Fruit fly (Drosophila melanogaster) whole organism, embryonic: Measurements from ENCODE around the gene Gcna.

Experiments used
- Aef1 ChIP-seq: fragments of 200-800 bp; sonication (Bioruptor generic); IDR thresholded peaks from 3 replicates; pipeline ENCODE4 v1.3.6; 2022; ENCODE audit warnings: missing biosample characterization, missing genetic modification characterization
- B-H1 ChIP-seq: fragments of 200-800 bp; sonication (Bioruptor generic); IDR thresholded peaks from 3 replicates; pipeline ENCODE4 v1.3.6; 2022; ENCODE audit warnings: missing biosample characterization, missing genetic modification characterization
- Bdp1 ChIP-seq: fragments of 200-800 bp; sonication (Bioruptor generic); optimal IDR thresholded peaks from 3 replicates; lab custom pipeline; 2016; ENCODE audit warnings: missing biosample characterization, missing genetic modification characterization
- CG10366 ChIP-seq: fragments of 200-800 bp; sonication (Bioruptor generic); IDR thresholded peaks from 2 replicates; pipeline ENCODE4 v1.3.6; 2022; ENCODE audit warnings: missing biosample characterization, missing genetic modification characterization
- CG11093 ChIP-seq: fragments of 200-800 bp; sonication (Bioruptor generic); IDR thresholded peaks from 3 replicates; pipeline ENCODE4 v1.3.6; 2022; ENCODE audit warnings: missing biosample characterization, missing genetic modification characterization
- CG11456 ChIP-seq: fragments of 200-800 bp; sonication (Bioruptor generic); IDR thresholded peaks from 3 replicates; pipeline ENCODE4 v1.3.6; 2022; ENCODE audit warnings: missing biosample characterization, missing genetic modification characterization
- CG12744 ChIP-seq: fragments of 200-800 bp; sonication (Bioruptor generic); optimal IDR thresholded peaks from 2 replicates; lab custom pipeline; 2016; ENCODE audit warnings: missing biosample characterization, missing genetic modification characterization
- CG17568 ChIP-seq: fragments of 200-800 bp; sonication (Bioruptor generic); optimal IDR thresholded peaks from 2 replicates; lab custom pipeline; 2018; ENCODE audit warnings: missing biosample characterization, mild to moderate bottlenecking, missing genetic modification characterization, moderate library complexity
- CG1832 ChIP-seq: fragments of 200-800 bp; sonication (Bioruptor generic); optimal IDR thresholded peaks from 2 replicates; lab custom pipeline; 2017; ENCODE audit warnings: missing biosample characterization, mild to moderate bottlenecking, missing genetic modification characterization, inconsistent platforms
- CG9609 ChIP-seq: fragments of 200-800 bp; sonication (Bioruptor generic); optimal IDR thresholded peaks from 3 replicates; lab custom pipeline; 2016; ENCODE audit warnings: missing biosample characterization, missing genetic modification characterization
- Camta ChIP-seq: fragments of 200-800 bp; sonication (Bioruptor generic); optimal IDR thresholded peaks from 2 replicates; lab custom pipeline; 2016; ENCODE audit warnings: missing biosample characterization, missing genetic modification characterization
- Dad ChIP-seq: fragments of 200-800 bp; sonication (Bioruptor generic); optimal IDR thresholded peaks from 3 replicates; lab custom pipeline; 2016; ENCODE audit warnings: missing biosample characterization, missing genetic modification characterization
- Doc2 ChIP-seq: fragments of 200-800 bp; sonication (Bioruptor generic); IDR thresholded peaks from 2 replicates; pipeline ENCODE4 v1.3.6; 2022; ENCODE audit warnings: missing biosample characterization, missing genetic modification characterization
- Dref ChIP-seq: fragments of 200-800 bp; sonication (Bioruptor generic); IDR thresholded peaks from 2 replicates; pipeline ENCODE4 v1.3.6; 2022; ENCODE audit warnings: missing biosample characterization, missing genetic modification characterization
- Ets97D ChIP-seq: fragments of 200-800 bp; sonication (Bioruptor generic); optimal IDR thresholded peaks from 3 replicates; lab custom pipeline; 2016; ENCODE audit warnings: missing biosample characterization, missing genetic modification characterization
- Fer3 ChIP-seq: fragments of 200-800 bp; sonication (Bioruptor generic); optimal IDR thresholded peaks from 2 replicates; lab custom pipeline; 2018; ENCODE audit warnings: missing biosample characterization, mild to moderate bottlenecking, missing genetic modification characterization, moderate library complexity
- Hr3 ChIP-seq: fragments of 200-800 bp; sonication (Bioruptor generic); optimal IDR thresholded peaks from 3 replicates; lab custom pipeline; 2016; ENCODE audit warnings: missing biosample characterization, missing genetic modification characterization
- Lim3 ChIP-seq: fragments of 200-800 bp; sonication (Bioruptor generic); IDR thresholded peaks from 2 replicates; pipeline ENCODE4 v1.3.6; 2022; ENCODE audit warnings: missing biosample characterization, missing genetic modification characterization
- Mes4 ChIP-seq: fragments of 200-800 bp; sonication (Bioruptor generic); optimal IDR thresholded peaks from 2 replicates; lab custom pipeline; 2016; ENCODE audit warnings: missing biosample characterization, missing genetic modification characterization
- Myb ChIP-seq: fragments of 200-800 bp; sonication (Bioruptor generic); optimal IDR thresholded peaks from 2 replicates; lab custom pipeline; 2016; ENCODE audit warnings: missing biosample characterization, missing genetic modification characterization
- Pdp1 ChIP-seq, 2 experiments: fragments of 200-800 bp; sonication (Bioruptor generic); optimal IDR thresholded peaks; 3 replicates each; lab custom pipeline; 2016; ENCODE audit warnings: missing biosample characterization in 2 of 2, missing genetic modification characterization in 2 of 2, mild to moderate bottlenecking in 1 of 2, moderate library complexity in 1 of 2
- Sox100B ChIP-seq: fragments of 200-800 bp; sonication (Bioruptor generic); optimal IDR thresholded peaks from 3 replicates; lab custom pipeline; 2018; ENCODE audit warnings: missing biosample characterization, mild to moderate bottlenecking, missing genetic modification characterization
- amos ChIP-seq: fragments of 200-800 bp; sonication (Bioruptor generic); IDR thresholded peaks from 2 replicates; pipeline ENCODE4 v1.3.6; 2022; ENCODE audit warnings: missing biosample characterization, missing genetic modification characterization; ENCODE audit not compliant: partially characterized antibody
- aop ChIP-seq: fragments of 200-800 bp; sonication (Bioruptor generic); IDR thresholded peaks from 2 replicates; pipeline ENCODE4 v1.3.6; 2022; ENCODE audit warnings: missing biosample characterization, missing genetic modification characterization
- ato ChIP-seq: fragments of 200-800 bp; sonication (Bioruptor generic); IDR thresholded peaks from 2 replicates; pipeline ENCODE4 v1.3.6; 2022; ENCODE audit warnings: missing biosample characterization, missing genetic modification characterization; ENCODE audit not compliant: partially characterized antibody
- bab2 ChIP-seq: fragments of 200-800 bp; sonication (Bioruptor generic); optimal IDR thresholded peaks from 2 replicates; lab custom pipeline; 2016; ENCODE audit warnings: missing biosample characterization, missing genetic modification characterization
- chif ChIP-seq, 2 experiments: fragments of 200-800 bp; sonication (Bioruptor generic); optimal IDR thresholded peaks; 3 replicates each; lab custom pipeline; 2016; ENCODE audit warnings: missing biosample characterization in 2 of 2, missing genetic modification characterization in 2 of 2
- crc ChIP-seq: fragments of 200-800 bp; sonication (Bioruptor generic); optimal IDR thresholded peaks from 2 replicates; lab custom pipeline; 2016; ENCODE audit warnings: missing biosample characterization, missing genetic modification characterization
- crp ChIP-seq, 2 experiments: fragments of 200-800 bp; sonication (Bioruptor generic); optimal IDR thresholded peaks; 2 replicates in 1 of 2; 3 replicates in 1 of 2; lab custom pipeline; 2017; ENCODE audit warnings: missing biosample characterization in 2 of 2, missing genetic modification characterization in 2 of 2, mild to moderate bottlenecking in 1 of 2, moderate library complexity in 1 of 2
- ewg ChIP-seq: fragments of 200-800 bp; sonication (Bioruptor generic); optimal IDR thresholded peaks from 3 replicates; lab custom pipeline; 2017; ENCODE audit warnings: mild to moderate bottlenecking, missing biosample characterization, missing genetic modification reagents, missing genetic modification characterization
- fu2 ChIP-seq: fragments of 200-800 bp; sonication (Bioruptor generic); optimal IDR thresholded peaks from 2 replicates; lab custom pipeline; 2016; ENCODE audit warnings: missing biosample characterization, missing genetic modification characterization
- h ChIP-seq: fragments of >200 bp; optimal IDR thresholded peaks from 2 replicates; lab custom pipeline; 2017
- ham ChIP-seq: fragments of 200-800 bp; sonication (Bioruptor generic); IDR thresholded peaks from 2 replicates; pipeline ENCODE4 v1.3.6; 2022; ENCODE audit warnings: missing biosample characterization, missing genetic modification characterization
- hb ChIP-seq: fragments of 200-800 bp; sonication (Bioruptor generic); IDR thresholded peaks from 3 replicates; pipeline ENCODE4 v1.3.6; 2022; ENCODE audit warnings: missing biosample characterization, missing genetic modification characterization; ENCODE audit not compliant: partially characterized antibody
- knrl ChIP-seq: fragments of 200-800 bp; sonication (Bioruptor generic); IDR thresholded peaks from 3 replicates; pipeline ENCODE4 v1.3.6; 2022; ENCODE audit warnings: missing biosample characterization, missing genetic modification characterization; ENCODE audit not compliant: partially characterized antibody
- lilli ChIP-seq: fragments of 200-800 bp; sonication (Bioruptor generic); optimal IDR thresholded peaks from 3 replicates; lab custom pipeline; 2016; ENCODE audit warnings: missing biosample characterization, missing genetic modification characterization
- lov ChIP-seq, 2 experiments: fragments of 200-800 bp in 1 of 2; fragments of >200 bp in 1 of 2; sonication (Bioruptor generic) in 1 of 2; IDR thresholded peaks in 1 of 2; optimal IDR thresholded peaks in 1 of 2; 2 replicates in 1 of 2; 3 replicates in 1 of 2; pipeline versions ENCODE4 v1.3.6 to Lab custom; 2017 to 2022; ENCODE audit warnings: missing biosample characterization in 1 of 2, missing genetic modification characterization in 1 of 2
- luna ChIP-seq: fragments of 200-800 bp; sonication (Bioruptor generic); optimal IDR thresholded peaks from 2 replicates; lab custom pipeline; 2016; ENCODE audit warnings: missing biosample characterization, missing genetic modification characterization
- nmo ChIP-seq: fragments of 200-800 bp; sonication (Bioruptor generic); optimal IDR thresholded peaks from 2 replicates; lab custom pipeline; 2018; ENCODE audit warnings: missing biosample characterization, mild to moderate bottlenecking, missing genetic modification characterization, moderate library complexity
- pfk ChIP-seq: fragments of 200-800 bp; sonication (Bioruptor generic); optimal IDR thresholded peaks from 2 replicates; lab custom pipeline; 2018; ENCODE audit warnings: missing biosample characterization, mild to moderate bottlenecking, missing genetic modification characterization, moderate library complexity
- pho ChIP-seq: fragments of 200-800 bp; sonication (Bioruptor generic); optimal IDR thresholded peaks from 2 replicates; lab custom pipeline; 2016; ENCODE audit warnings: missing biosample characterization, missing genetic modification characterization
- ro ChIP-seq: fragments of 200-800 bp; sonication (Bioruptor generic); IDR thresholded peaks from 2 replicates; pipeline ENCODE4 v1.3.6; 2022; ENCODE audit warnings: missing biosample characterization, missing genetic modification characterization
- seq ChIP-seq: fragments of 200-800 bp; sonication (Bioruptor generic); IDR thresholded peaks from 2 replicates; pipeline ENCODE4 v1.3.6; 2022; ENCODE audit warnings: missing biosample characterization, missing genetic modification characterization
- so ChIP-seq: fragments of 200-800 bp; sonication (Bioruptor generic); IDR thresholded peaks from 3 replicates; pipeline ENCODE4 v1.3.6; 2022; ENCODE audit warnings: missing biosample characterization, missing genetic modification characterization
- stc ChIP-seq: fragments of 200-800 bp; sonication (Bioruptor generic); IDR thresholded peaks from 2 replicates; pipeline ENCODE4 v1.3.6; 2022; ENCODE audit warnings: missing biosample characterization, missing genetic modification characterization
- tgo ChIP-seq: fragments of 200-800 bp; sonication (Bioruptor generic); IDR thresholded peaks from 3 replicates; pipeline ENCODE4 v1.3.6; 2022; ENCODE audit warnings: missing biosample characterization, missing genetic modification characterization
- trh ChIP-seq: fragments of 200-800 bp; sonication (Bioruptor generic); optimal IDR thresholded peaks from 2 replicates; lab custom pipeline; 2016; ENCODE audit warnings: missing biosample characterization, missing genetic modification characterization
- tup ChIP-seq: fragments of 200-800 bp; sonication (Bioruptor generic); optimal IDR thresholded peaks from 2 replicates; lab custom pipeline; 2016; ENCODE audit warnings: missing biosample characterization, mild to moderate bottlenecking, missing genetic modification characterization, moderate library complexity
- usp ChIP-seq: fragments of >200 bp; optimal IDR thresholded peaks from 2 replicates; lab custom pipeline; 2017; ENCODE audit warnings: missing biosample characterization, missing genetic modification characterization
- vvl ChIP-seq: fragments of 200-800 bp; sonication (Bioruptor generic); IDR thresholded peaks from 2 replicates; pipeline ENCODE4 v1.3.6; 2022; ENCODE audit warnings: missing biosample characterization, missing genetic modification characterization
- z ChIP-seq: fragments of 200-800 bp; sonication (Bioruptor generic); IDR thresholded peaks from 3 replicates; pipeline ENCODE4 v1.3.6; 2022; ENCODE audit warnings: missing biosample characterization, missing genetic modification characterization

Gene Gcna

dm6 chrX:1907727-1908264 lies 42.2 kb upstream of the Gcna start, which contains the start of gene mip130 (continued):
- TF ChIP-seq Fer3 (tag; lab: Kevin White, UChicago) (peak; percentile 13), z (GFP tag; lab: Robert Waterston, UW) (no peak), CG10366 (no peak; the same call in 1 of the 2 replicates), tgo (GFP tag; lab: Robert Waterston, UW) (peak; percentile 36; the same call in 1 of the 3 replicates), hb (GFP tag; lab: Robert Waterston, UW) (0 out of 3 replicates have a peak, but pooled peaks have one; percentile 50), bab2 (GFP tag; lab: Kevin White, UChicago) (no peak), Sox100B (GFP tag; lab: Kevin White, UChicago) (no peak), CG17568 (GFP tag; lab: Kevin White, UChicago) (no peak), CG1832 (no peak), usp (GFP tag; lab: Kevin White, UChicago) (no peak), aop (GFP tag; lab: Robert Waterston, UW) (no peak), ewg (GFP tag; lab: Kevin White, UChicago) (no peak), nmo (peak; percentile 66), Aef1 (GFP tag; lab: Robert Waterston, UW) (peak; percentile 52; the same call in 2 of the 3 replicates), B-H1 (GFP tag; lab: Robert Waterston, UW) (no peak), vvl (GFP tag; lab: Robert Waterston, UW) (peak; percentile 19), Dref (GFP tag; lab: Robert Waterston, UW) (peak; percentile 52), CG9609 (no peak), trh (no peak), lov (optimal IDR thresholded peaks at IDR 0.05; lab: Kevin White, UChicago) (no peak), lov (GFP tag; IDR thresholded peaks at IDR 0.05; lab: Robert Waterston, UW) (no peak), ro (no peak), crp (GFP tag; optimal IDR thresholded peaks at IDR 0.05; lab: Kevin White, UChicago) (peak; percentile 35 to 85), Pdp1 (GFP tag; optimal IDR thresholded peaks at IDR 0.05; lab: Kevin White, UChicago) (peak; percentile 21 to 40), fu2 (GFP tag; lab: Kevin White, UChicago) (no peak), CG11456 (GFP tag; lab: Robert Waterston, UW) (peak; percentile 54; the same call in 1 of the 3 replicates), lilli (GFP tag; lab: Kevin White, UChicago) (peak; percentile 11), Ets97D (GFP tag; lab: Kevin White, UChicago) (peak; percentile 24), seq (GFP tag; lab: Robert Waterston, UW) (0 out of 2 replicates have a peak, but pooled peaks have one; percentile 23), Bdp1 (no peak), Camta (GFP tag; lab: Kevin White, UChicago) (peak; percentile 54), Myb (GFP tag; lab: Kevin White, UChicago) (peak; percentile 56), Hr3 (GFP tag; lab: Kevin White, UChicago) (peak; percentile 52), knrl (GFP tag; lab: Robert Waterston, UW) (peak; percentile 74; the same call in 2 of the 3 replicates), so (GFP tag; lab: Robert Waterston, UW) (no peak), Doc2 (GFP tag; lab: Robert Waterston, UW) (no peak), Mes4 (no peak), tup (no peak), crc (GFP tag; lab: Kevin White, UChicago) (peak; percentile 2), luna (GFP tag; lab: Kevin White, UChicago) (no peak), ham (GFP tag; lab: Robert Waterston, UW) (no peak), Dad (GFP tag; lab: Kevin White, UChicago) (no peak), pho (GFP tag; lab: Kevin White, UChicago) (no peak), h (no peak), CG12744 (GFP tag; lab: Kevin White, UChicago) (no peak), stc (GFP tag; lab: Robert Waterston, UW) (no peak), Lim3 (GFP tag; lab: Robert Waterston, UW) (no peak), pfk (GFP tag; lab: Kevin White, UChicago) (no peak), amos (GFP tag; lab: Robert Waterston, UW) (peak; percentile 66), CG11093 (GFP tag; lab: Robert Waterston, UW) (peak; percentile 35; the same call in 1 of the 3 replicates), chif (GFP tag; optimal IDR thresholded peaks at IDR 0.05; lab: Kevin White, UChicago) (peak in 1 of 2 experiments; percentile 4), ato (no peak)
